Worm (Caenorhabditis elegans): ENCODE measurements around the gene F59B1.10.

- TF ChIP-seq elt-1 (tag; optimal IDR thresholded peaks at IDR 0.05) (no peak), unc-62 (GFP tag; optimal IDR thresholded peaks at IDR 0.05) (no peak), skn-1 (tag; optimal IDR thresholded peaks at IDR 0.05) (no peak), nhr-25 (tag; optimal IDR thresholded peaks at IDR 0.05) (no peak), zag-1 (tag; optimal IDR thresholded peaks at IDR 0.05) (no peak), gmeb-1 (tag; optimal IDR thresholded peaks at IDR 0.05) (no peak), unc-39 (tag; optimal IDR thresholded peaks at IDR 0.05) (no peak), snpc-4 (tag; optimal IDR thresholded peaks at IDR 0.05) (no peak), R02D3.7 (tag; optimal IDR thresholded peaks at IDR 0.05) (no peak), fos-1 (tag; optimal IDR thresholded peaks at IDR 0.05) (no peak), blmp-1 (tag; optimal IDR thresholded peaks at IDR 0.05; ENCODE audit: insufficient read depth) (no peak), F13H6.1 (tag; optimal IDR thresholded peaks at IDR 0.05) (no peak), nhr-77 (tag; optimal IDR thresholded peaks at IDR 0.05) (no peak), lin-39 (tag; optimal IDR thresholded peaks at IDR 0.05) (no peak)
Observed at ce11 chrV:3611654-3612053, 36.1 kb downstream of the F59B1.10 start, which contains the start of gene T22F3.10.
